Worm (Caenorhabditis elegans): ENCODE results near the gene cyp-29A2.
A peak's percentile ranks its signal among the peaks of the same experiment; 100 is the strongest.

Gene cyp-29A2

ce11 chrV:11190983-11191382 is 26.4 kb upstream of the cyp-29A2 start, which contains the start of gene lgc-49:
lgc-49 (plus strand) TSS chrV:11191283.
- TF ChIP-seq mdl-1 (tag; optimal IDR thresholded peaks at IDR 0.05) (no peak), unc-30 (tag; optimal IDR thresholded peaks at IDR 0.05) (no peak), ceh-82 (tag; optimal IDR thresholded peaks at IDR 0.05) (no peak), lir-3 (tag; optimal IDR thresholded peaks at IDR 0.05; ENCODE audit: poor library complexity) (no peak), fkh-4 (tag; optimal IDR thresholded peaks at IDR 0.05; ENCODE audit: borderline replicate concordance) (no peak), hpl-2 (GFP tag; optimal IDR thresholded peaks at IDR 0.05) (no peak), nhr-90 (tag; optimal IDR thresholded peaks at IDR 0.05; ENCODE audit: poor library complexity) (no peak)

- TF ChIP-seq dsc-1 (tag; optimal IDR thresholded peaks at IDR 0.05), result peak; percentile 31
- TF ChIP-seq fkh-10 (GFP tag; optimal IDR thresholded peaks at IDR 0.05), result no peak
Observed at ce11 chrV:11196109-11196508, 21.3 kb upstream of the cyp-29A2 start, which contains the start of gene clc-6. clc-6 (minus strand) TSS chrV:11196209.

- TF ChIP-seq xbp-1 (tag; optimal IDR thresholded peaks at IDR 0.05) (peak; percentile 16), mep-1 (tag; optimal IDR thresholded peaks at IDR 0.05) (peak; percentile 28), grh-1 (GFP tag; IDR thresholded peaks at IDR 0.05) (peak; percentile 85), fkh-4 (tag; optimal IDR thresholded peaks at IDR 0.05; ENCODE audit: borderline replicate concordance) (no peak), elt-2 (tag; optimal IDR thresholded peaks at IDR 0.05) (no peak), lin-35 (GFP tag; optimal IDR thresholded peaks at IDR 0.05) (peak in 1 of 2 experiments; percentile 34), F16B12.6 (tag; optimal IDR thresholded peaks at IDR 0.05) (no peak), nhr-85 (tag) (peak; percentile 97), snu-23 (GFP tag; optimal IDR thresholded peaks at IDR 0.05) (peak; percentile 53), mab-9 (GFP tag; IDR thresholded peaks at IDR 0.05) (no peak), C16A3.4 (tag; optimal IDR thresholded peaks at IDR 0.05) (peak; percentile 16), lin-14 (GFP tag; optimal IDR thresholded peaks at IDR 0.05) (peak; percentile 77), dsc-1 (tag; optimal IDR thresholded peaks at IDR 0.05) (no peak), nhr-76 (tag; optimal IDR thresholded peaks at IDR 0.05) (no peak), nhr-20 (tag; optimal IDR thresholded peaks at IDR 0.05) (peak; percentile 55), ceh-82 (tag; optimal IDR thresholded peaks at IDR 0.05) (peak in 1 of 3 experiments; percentile 17), elt-3 (tag; optimal IDR thresholded peaks at IDR 0.05) (peak in 2 of 6 experiments; percentile 12 to 31), nhr-47 (tag; optimal IDR thresholded peaks at IDR 0.05) (peak; percentile 9), blmp-1 (tag; optimal IDR thresholded peaks at IDR 0.05) (peak; percentile 79), tbx-2 (tag; optimal IDR thresholded peaks at IDR 0.05) (peak; percentile 23), aly-2 (tag; optimal IDR thresholded peaks at IDR 0.05) (no peak), zag-1 (tag; optimal IDR thresholded peaks at IDR 0.05) (no peak), nhr-71 (tag; optimal IDR thresholded peaks at IDR 0.05) (peak; percentile 48), lsy-2 (tag; optimal IDR thresholded peaks at IDR 0.05) (peak in 1 of 2 experiments; percentile 21), hlh-17 (GFP tag; optimal IDR thresholded peaks at IDR 0.05; ENCODE audit: borderline replicate concordance) (no peak)
Observed at ce11 chrV:11196631-11197258, 20.6 kb upstream of the cyp-29A2 start.

- TF ChIP-seq jun-1 (tag; optimal IDR thresholded peaks at IDR 0.05) (no peak), unc-130 (tag; optimal IDR thresholded peaks at IDR 0.05) (no peak), blmp-1 (tag; optimal IDR thresholded peaks at IDR 0.05) (peak; percentile 95), mep-1 (tag; optimal IDR thresholded peaks at IDR 0.05) (peak; percentile 0), ceh-82 (tag; optimal IDR thresholded peaks at IDR 0.05) (peak in 1 of 3 experiments; percentile 8)
Observed at ce11 chrV:11198094-11198493, 19.3 kb upstream of the cyp-29A2 start.

- TF ChIP-seq nhr-90 (tag; optimal IDR thresholded peaks at IDR 0.05; ENCODE audit: poor library complexity) (no peak), sox-4 (tag; optimal IDR thresholded peaks at IDR 0.05) (no peak), nhr-77 (tag; optimal IDR thresholded peaks at IDR 0.05) (no peak), jun-1 (tag; optimal IDR thresholded peaks at IDR 0.05) (no peak), nhr-11 (tag; optimal IDR thresholded peaks at IDR 0.05) (no peak), lin-14 (GFP tag; optimal IDR thresholded peaks at IDR 0.05) (peak; percentile 57), ceh-8 (GFP tag; optimal IDR thresholded peaks at IDR 0.05) (no peak), ceh-82 (tag; optimal IDR thresholded peaks at IDR 0.05) (peak in 1 of 3 experiments; percentile 2), efl-1 (optimal IDR thresholded peaks at IDR 0.05) (no peak), efl-1 (GFP tag; optimal IDR thresholded peaks at IDR 0.05 in 1 of 2) (peak in 1 of 2 experiments; percentile 84), zip-4 (GFP tag; optimal IDR thresholded peaks at IDR 0.05) (no peak), tlp-1 (tag; optimal IDR thresholded peaks at IDR 0.05) (no peak), rnt-1 (tag; optimal IDR thresholded peaks at IDR 0.05) (no peak), mep-1 (tag; optimal IDR thresholded peaks at IDR 0.05) (peak; percentile 35), lsy-2 (tag; optimal IDR thresholded peaks at IDR 0.05) (no peak), nhr-85 (tag) (peak; percentile 69)
Observed at ce11 chrV:11199497-11199896, 17.9 kb upstream of the cyp-29A2 start.
